Worm (Caenorhabditis elegans) whole organism, L1 larva: Measurements from ENCODE around the gene scc-1.

Experiments used
- C16A3.4 ChIP-seq: fragments of 150-350 bp; optimal IDR thresholded peaks from 2 replicates; lab custom pipeline; 2014; ENCODE audit warnings: missing biosample characterization, missing genetic modification characterization
- F16B12.6 ChIP-seq: fragments of 150-350 bp; optimal IDR thresholded peaks from 2 replicates; lab custom pipeline; 2014; ENCODE audit warnings: missing biosample characterization, missing genetic modification characterization
- Y116A8C.19 ChIP-seq: sonication (generic microtip); optimal IDR thresholded peaks from 2 replicates; lab custom pipeline; 2016; ENCODE audit warnings: missing compliant biosample characterization, missing genetic modification characterization, borderline replicate concordance
- alr-1 ChIP-seq: fragments of 200-800 bp; sonication (Bioruptor generic); optimal IDR thresholded peaks from 2 replicates; lab custom pipeline; 2018; ENCODE audit warnings: borderline replicate concordance, mild to moderate bottlenecking, missing genetic modification characterization, missing compliant biosample characterization
- aly-2 ChIP-seq: fragments of 150-350 bp; optimal IDR thresholded peaks from 2 replicates; lab custom pipeline; 2014; ENCODE audit warnings: missing biosample characterization, missing genetic modification characterization
- ama-1 ChIP-seq: fragments of 150-350 bp; optimal IDR thresholded peaks from 2 replicates; lab custom pipeline; 2014
- blmp-1 ChIP-seq: fragments of 150-350 bp; optimal IDR thresholded peaks from 2 replicates; lab custom pipeline; 2014; ENCODE audit warnings: missing biosample characterization, missing genetic modification characterization
- ceh-90 ChIP-seq: sonication (generic microtip); optimal IDR thresholded peaks from 2 replicates; lab custom pipeline; 2016; ENCODE audit warnings: missing genetic modification characterization, missing compliant biosample characterization
- dsc-1 ChIP-seq: sonication (generic microtip); optimal IDR thresholded peaks from 2 replicates; lab custom pipeline; 2016; ENCODE audit warnings: mild to moderate bottlenecking, missing genetic modification characterization, missing compliant biosample characterization
- efl-1 ChIP-seq, 4 experiments: fragments of 150-350 bp; optimal IDR thresholded peaks in 3 of 4; peaks in 1 of 4; 1 replicate in 1 of 4; 2 replicates in 3 of 4; lab custom pipeline; 2014; ENCODE audit warnings: missing biosample characterization in 2 of 4, missing genetic modification characterization in 2 of 4, missing genetic modification reagents in 2 of 4
- efl-3 ChIP-seq: fragments of 200-800 bp; sonication (Bioruptor generic); optimal IDR thresholded peaks from 2 replicates; lab custom pipeline; 2018; ENCODE audit warnings: mild to moderate bottlenecking, missing genetic modification characterization, missing compliant biosample characterization
- ets-5 ChIP-seq: fragments of 200-800 bp; sonication (Bioruptor generic); IDR thresholded peaks from 2 replicates; pipeline ENCODE4 v1.3.6; 2022; ENCODE audit warnings: missing genetic modification characterization, missing compliant biosample characterization
- hlh-4 ChIP-seq: sonication (generic microtip); optimal IDR thresholded peaks from 2 replicates; lab custom pipeline; 2016; ENCODE audit warnings: mild to moderate bottlenecking, missing genetic modification characterization, missing compliant biosample characterization
- hpl-2 ChIP-seq: fragments of 150-350 bp; optimal IDR thresholded peaks from 2 replicates; lab custom pipeline; 2014; ENCODE audit warnings: missing biosample characterization, missing genetic modification reagents, missing genetic modification characterization
- isw-1 ChIP-seq: fragments of 200-800 bp; sonication (Bioruptor generic); IDR thresholded peaks from 2 replicates; pipeline ENCODE4 v1.3.6; 2022; ENCODE audit warnings: missing genetic modification characterization, missing compliant biosample characterization
- jun-1 ChIP-seq: fragments of 150-350 bp; optimal IDR thresholded peaks from 2 replicates; lab custom pipeline; 2014; ENCODE audit warnings: missing biosample characterization, missing genetic modification reagents, missing genetic modification characterization
- lin-13 ChIP-seq: fragments of 150-350 bp; optimal IDR thresholded peaks from 2 replicates; lab custom pipeline; 2014; ENCODE audit warnings: missing biosample characterization, missing genetic modification reagents, missing genetic modification characterization
- lin-14 ChIP-seq: fragments of 200-800 bp; sonication (Bioruptor generic); optimal IDR thresholded peaks from 2 replicates; lab custom pipeline; 2018; ENCODE audit warnings: mild to moderate bottlenecking, missing genetic modification characterization, moderate library complexity, missing compliant biosample characterization
- lin-15B ChIP-seq: fragments of 150-350 bp; sonication (generic microtip); optimal IDR thresholded peaks from 3 replicates; lab custom pipeline; 2014; ENCODE audit warnings: missing biosample characterization, missing genetic modification characterization
- lsy-2 ChIP-seq, 2 experiments: fragments of 150-350 bp; optimal IDR thresholded peaks; 2 replicates each; lab custom pipeline; 2014; ENCODE audit warnings: missing biosample characterization in 2 of 2, missing genetic modification characterization in 2 of 2
- mef-2 ChIP-seq: fragments of 150-350 bp; optimal IDR thresholded peaks from 2 replicates; lab custom pipeline; 2014; ENCODE audit warnings: missing biosample characterization, missing genetic modification characterization
- mep-1 ChIP-seq: fragments of 150-350 bp; optimal IDR thresholded peaks from 2 replicates; lab custom pipeline; 2014; ENCODE audit warnings: missing biosample characterization, missing genetic modification characterization
- nhr-19 ChIP-seq: fragments of 200-800 bp; sonication (Bioruptor generic); conservative IDR thresholded peaks from 2 replicates; pipeline ENCODE4 v1.3.6; 2022; ENCODE audit warnings: missing genetic modification characterization, missing compliant biosample characterization
- nhr-20 ChIP-seq: sonication (generic microtip); optimal IDR thresholded peaks from 2 replicates; lab custom pipeline; 2016; ENCODE audit warnings: mild to moderate bottlenecking, missing genetic modification characterization, missing compliant biosample characterization
- nhr-237 ChIP-seq: fragments of 150-350 bp; optimal IDR thresholded peaks from 2 replicates; lab custom pipeline; 2014; ENCODE audit warnings: missing biosample characterization, missing genetic modification characterization
- nhr-28 ChIP-seq: fragments of 150-350 bp; optimal IDR thresholded peaks from 2 replicates; lab custom pipeline; 2014; ENCODE audit warnings: missing biosample characterization, missing genetic modification characterization
- nhr-47 ChIP-seq: sonication (generic microtip); optimal IDR thresholded peaks from 2 replicates; lab custom pipeline; 2016; ENCODE audit warnings: mild to moderate bottlenecking, missing genetic modification characterization, moderate library complexity, missing compliant biosample characterization
- nhr-71 ChIP-seq: sonication (generic microtip); optimal IDR thresholded peaks from 2 replicates; lab custom pipeline; 2016; ENCODE audit warnings: mild to moderate bottlenecking, missing genetic modification characterization, moderate library complexity, missing compliant biosample characterization
- nhr-77 ChIP-seq: fragments of 150-350 bp; optimal IDR thresholded peaks from 2 replicates; lab custom pipeline; 2014; ENCODE audit warnings: missing biosample characterization, missing genetic modification characterization
- nhr-84 ChIP-seq: sonication (generic microtip); optimal IDR thresholded peaks from 2 replicates; lab custom pipeline; 2017; ENCODE audit warnings: missing biosample characterization, missing genetic modification characterization
- nhr-85 ChIP-seq: sonication (generic microtip); peaks from one replicate; lab custom pipeline; 2016; ENCODE audit warnings: missing genetic modification characterization, inconsistent platforms, missing compliant biosample characterization
- pag-3 ChIP-seq: sonication (generic microtip); optimal IDR thresholded peaks from 2 replicates; lab custom pipeline; 2017; ENCODE audit warnings: missing genetic modification characterization, mild to moderate bottlenecking, missing compliant biosample characterization, antibody characterized with exemption, borderline replicate concordance; ENCODE audit not compliant: insufficient read depth
- rnt-1 ChIP-seq: sonication (generic microtip); optimal IDR thresholded peaks from 2 replicates; lab custom pipeline; 2016; ENCODE audit warnings: mild to moderate bottlenecking, missing genetic modification characterization, moderate library complexity, missing compliant biosample characterization
- snpc-4 ChIP-seq: fragments of 150-350 bp; optimal IDR thresholded peaks from 2 replicates; lab custom pipeline; 2014; ENCODE audit warnings: missing biosample characterization, missing genetic modification characterization
- snu-23 ChIP-seq: sonication (generic microtip); optimal IDR thresholded peaks from 2 replicates; lab custom pipeline; 2016; ENCODE audit warnings: missing genetic modification characterization, missing compliant biosample characterization
- sox-4 ChIP-seq: sonication (generic microtip); optimal IDR thresholded peaks from 2 replicates; lab custom pipeline; 2016; ENCODE audit warnings: missing genetic modification characterization, missing compliant biosample characterization
- sptf-1 ChIP-seq: fragments of 150-350 bp; optimal IDR thresholded peaks from 2 replicates; lab custom pipeline; 2014; ENCODE audit warnings: missing biosample characterization, missing genetic modification characterization
- sup-37 ChIP-seq: fragments of 200-800 bp; sonication (Bioruptor generic); optimal IDR thresholded peaks from 2 replicates; lab custom pipeline; 2018; ENCODE audit warnings: mild to moderate bottlenecking, missing genetic modification characterization, missing compliant biosample characterization
- tlp-1 ChIP-seq: fragments of 150-350 bp; optimal IDR thresholded peaks from 2 replicates; lab custom pipeline; 2014; ENCODE audit warnings: missing biosample characterization, missing genetic modification characterization
- unc-62 ChIP-seq: fragments of 150-350 bp; optimal IDR thresholded peaks from 2 replicates; lab custom pipeline; 2014; ENCODE audit warnings: missing biosample characterization, missing genetic modification reagents, missing genetic modification characterization
- vab-15 ChIP-seq: sonication (generic microtip); optimal IDR thresholded peaks from 2 replicates; lab custom pipeline; 2017; ENCODE audit warnings: missing genotype, mild to moderate bottlenecking, missing genetic modification characterization, missing compliant biosample characterization
- xbp-1 ChIP-seq: sonication (generic microtip); optimal IDR thresholded peaks from 2 replicates; lab custom pipeline; 2016; ENCODE audit warnings: missing genetic modification characterization, missing compliant biosample characterization
- zip-4 ChIP-seq: fragments of 200-800 bp; sonication (Bioruptor generic); optimal IDR thresholded peaks from 2 replicates; lab custom pipeline; 2018; ENCODE audit warnings: mild to moderate bottlenecking, missing genetic modification characterization, moderate library complexity, missing compliant biosample characterization
- ztf-11 ChIP-seq, 2 experiments: sonication (generic microtip); optimal IDR thresholded peaks; 2 replicates each; lab custom pipeline; 2016 to 2017; ENCODE audit warnings: missing genetic modification characterization in 2 of 2, missing biosample characterization in 1 of 2, missing compliant biosample characterization in 1 of 2

Gene scc-1

DNA sequence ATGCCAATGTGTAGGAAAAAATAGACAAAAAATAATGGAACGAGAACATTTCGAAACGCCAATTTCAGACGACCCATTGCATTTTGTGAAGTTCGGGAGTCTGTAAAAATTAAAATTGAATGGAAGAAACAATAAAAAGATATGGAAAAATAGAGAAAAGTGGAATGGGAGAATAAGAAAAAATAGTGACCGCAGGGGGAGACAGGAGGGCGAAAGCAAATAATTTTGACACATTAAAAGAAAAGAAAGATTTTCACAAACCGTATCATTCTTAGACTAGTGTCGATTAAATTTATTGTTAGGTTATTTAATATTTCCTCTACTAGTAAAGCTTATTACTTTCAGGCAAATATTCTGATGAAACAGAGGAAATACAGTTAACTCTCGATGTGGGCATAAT lies 35.3 kb downstream of the scc-1 start, which contains the start of gene F41C3.11:
Gene F41C3.11, minus strand, starts transcription at position 101 of the 400 bp plus-strand sequence.
- TF ChIP-seq blmp-1 (tag; lab: Kevin White, UChicago) (peak; percentile 25), sox-4 (tag; lab: Kevin White, UChicago) (no peak)

DNA sequence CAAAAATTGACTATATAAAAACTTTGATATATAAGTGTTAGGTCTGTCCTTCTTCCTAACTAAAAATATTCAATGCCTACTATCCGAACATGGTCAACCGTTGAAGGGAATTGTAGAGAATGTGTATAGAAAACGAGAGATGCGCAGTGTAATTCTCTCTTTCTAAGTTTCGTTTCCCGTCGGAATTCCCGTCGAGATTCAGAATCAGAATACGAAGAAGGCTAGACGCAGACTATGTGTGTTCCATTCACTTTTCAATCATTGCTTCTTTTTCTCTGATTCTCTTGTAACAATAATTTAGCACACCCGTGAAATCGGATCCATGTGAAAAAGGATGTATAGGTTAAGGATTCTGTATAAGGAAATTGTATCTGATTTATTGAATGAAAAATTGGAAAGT lies 36.0 kb downstream of the scc-1 start:
- TF ChIP-seq ztf-11 (tag; optimal IDR thresholded peaks at IDR 0.05; lab: Kevin White, UChicago) (no peak), lin-14 (GFP tag; lab: Kevin White, UChicago) (peak; percentile 65), ets-5 (GFP tag; lab: Robert Waterston, UW) (no peak), sox-4 (tag; lab: Kevin White, UChicago) (no peak), nhr-237 (tag; lab: Kevin White, UChicago) (no peak), nhr-85 (tag; lab: Kevin White, UChicago) (peak; percentile 54), snpc-4 (no peak), blmp-1 (tag; lab: Kevin White, UChicago) (peak; percentile 100), lsy-2 (tag; optimal IDR thresholded peaks at IDR 0.05; lab: Kevin White, UChicago) (peak in 1 of 2 experiments; percentile 11), xbp-1 (tag; lab: Kevin White, UChicago) (no peak), lin-13 (GFP tag; lab: Kevin White, UChicago) (no peak), sptf-1 (tag; lab: Kevin White, UChicago) (no peak)

DNA sequence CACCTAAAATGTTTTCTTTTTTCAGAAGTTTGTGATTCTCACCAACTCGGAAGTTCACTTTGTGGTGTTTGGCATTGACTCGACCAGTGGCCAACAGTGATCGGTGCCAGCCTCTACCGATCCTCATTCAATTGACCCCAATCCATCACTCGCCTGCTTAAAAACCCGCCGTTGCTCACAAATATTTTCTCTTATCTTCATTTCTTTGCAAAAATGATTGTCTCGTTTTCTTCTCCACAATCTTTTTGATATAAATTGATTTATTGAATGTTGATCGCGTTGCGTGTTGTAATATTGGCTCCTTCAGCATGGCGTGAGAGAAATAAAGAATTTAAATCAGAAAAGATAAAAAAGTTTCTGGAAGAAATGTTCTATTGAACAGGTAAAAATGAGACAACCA lies 38.1 kb downstream of the scc-1 start:
- no peak for TF ChIP-seq nhr-77 (tag; lab: Kevin White, UChicago)
- peak in 1 of 2 experiments; percentile 12 for TF ChIP-seq efl-1 (optimal IDR thresholded peaks at IDR 0.05; lab: Kevin White, UChicago)
- peak in 1 of 2 experiments; percentile 82 for TF ChIP-seq efl-1 (GFP tag; optimal IDR thresholded peaks at IDR 0.05 in 1 of 2; lab: Kevin White, UChicago)
- no peak for TF ChIP-seq ceh-90 (tag; lab: Kevin White, UChicago)
- TF ChIP-seq lsy-2 (tag; optimal IDR thresholded peaks at IDR 0.05; lab: Kevin White, UChicago): peak; percentile 19 to 20
- TF ChIP-seq nhr-71: peak; percentile 65
- peak; percentile 58 for TF ChIP-seq pag-3 (tag; lab: Kevin White, UChicago)
- TF ChIP-seq lin-14 (GFP tag; lab: Kevin White, UChicago): peak; percentile 60
- TF ChIP-seq F16B12.6 (tag; lab: Kevin White, UChicago): no peak
- TF ChIP-seq snu-23 (GFP tag; lab: Kevin White, UChicago): peak; percentile 19
- peak; percentile 38 for TF ChIP-seq rnt-1 (tag; lab: Kevin White, UChicago)

DNA sequence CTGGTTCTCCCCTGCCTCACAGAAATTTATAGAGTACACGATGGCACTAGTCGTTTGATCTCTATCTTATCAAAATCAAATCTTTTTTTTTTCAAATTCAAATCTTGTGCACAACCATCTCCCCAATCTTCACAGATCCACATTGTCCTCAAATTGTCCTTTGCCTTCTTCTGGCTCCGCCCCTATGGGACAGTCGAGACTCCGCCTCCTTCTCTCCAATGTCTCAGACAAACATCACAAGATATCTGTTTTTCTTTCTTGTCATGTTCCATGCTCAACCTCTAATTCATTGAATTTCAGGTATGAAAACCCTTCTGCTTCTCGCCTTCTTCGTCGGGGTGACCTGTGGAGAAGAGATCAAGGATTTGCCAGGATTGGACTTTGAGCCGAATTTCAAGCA lies 38.8 kb downstream of the scc-1 start, which contains the start of gene ctsa-1.1:
Gene ctsa-1.1, plus strand, starts transcription at position 301 of the 400 bp plus-strand sequence.
- peak; percentile 8 for TF ChIP-seq rnt-1 (tag; lab: Kevin White, UChicago)
- TF ChIP-seq vab-15: no peak
- TF ChIP-seq, all 84 proteins: peak for 1

DNA sequence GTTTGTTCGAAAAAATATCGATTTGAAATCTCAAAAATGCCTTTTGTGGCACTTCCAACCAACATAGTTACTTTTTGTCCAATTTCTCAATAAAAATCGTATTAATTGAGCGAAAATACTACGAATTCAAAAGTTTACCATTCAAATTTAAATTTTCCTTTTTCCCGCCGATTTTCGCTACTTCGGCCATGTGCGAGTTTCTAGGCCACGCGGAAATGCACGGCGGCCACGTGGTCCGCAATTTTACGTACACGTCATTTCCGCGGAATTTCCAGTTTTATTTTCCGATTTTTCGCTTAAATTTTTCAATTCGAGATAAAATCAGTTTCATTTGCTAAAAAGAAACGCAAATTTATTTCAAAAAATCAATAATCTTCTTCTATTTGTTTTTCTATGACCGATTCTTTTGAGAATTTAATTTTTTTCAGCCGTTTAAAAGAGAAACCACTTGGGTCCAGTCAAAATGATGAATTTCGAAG lies 41.5 kb downstream of the scc-1 start, which contains the start of gene eas-1:
Gene eas-1, plus strand, starts transcription at position 429 of the 479 bp plus-strand sequence.
- peak; percentile 55 for TF ChIP-seq lin-15B (tag; lab: Kevin White, UChicago)
- peak; percentile 47 for TF ChIP-seq hpl-2 (GFP tag; lab: Kevin White, UChicago)
- TF ChIP-seq nhr-28 (tag; lab: Kevin White, UChicago): no peak
- TF ChIP-seq zip-4 (GFP tag; lab: Kevin White, UChicago): peak; percentile 10
- TF ChIP-seq mep-1 (tag; lab: Kevin White, UChicago): peak; percentile 82
- no peak for TF ChIP-seq tlp-1 (tag; lab: Kevin White, UChicago)
- peak; percentile 52 for TF ChIP-seq Y116A8C.19 (tag; lab: Kevin White, UChicago)
- no peak for TF ChIP-seq nhr-84 (tag; lab: Kevin White, UChicago)
- no peak for TF ChIP-seq sup-37 (GFP tag; lab: Kevin White, UChicago)
- no peak for TF ChIP-seq ama-1 (lab: Kevin White, UChicago)
- peak; percentile 81 for TF ChIP-seq isw-1
- TF ChIP-seq C16A3.4 (tag; lab: Kevin White, UChicago): peak; percentile 71
- TF ChIP-seq nhr-20 (tag; lab: Kevin White, UChicago): peak; percentile 86
- no peak for TF ChIP-seq aly-2 (tag; lab: Kevin White, UChicago)
- TF ChIP-seq snu-23 (GFP tag; lab: Kevin White, UChicago): peak; percentile 86
- peak; percentile 86 for TF ChIP-seq dsc-1
- peak; percentile 92 for TF ChIP-seq nhr-47 (tag; lab: Kevin White, UChicago)
- TF ChIP-seq pag-3 (tag; lab: Kevin White, UChicago): no peak
- TF ChIP-seq hlh-4 (tag; lab: Kevin White, UChicago): no peak
- TF ChIP-seq jun-1 (tag; lab: Kevin White, UChicago): peak; percentile 73
- peak; percentile 29 for TF ChIP-seq efl-3
- peak; percentile 9 for TF ChIP-seq mef-2 (tag; lab: Kevin White, UChicago)
- TF ChIP-seq alr-1: no peak
- no peak for TF ChIP-seq unc-62 (GFP tag; lab: Kevin White, UChicago)
- peak; percentile 37 for TF ChIP-seq lin-13 (GFP tag; lab: Kevin White, UChicago)
- TF ChIP-seq nhr-19 (GFP tag; lab: Robert Waterston, UW): peak; percentile 82
